Fruit fly (Drosophila melanogaster) whole organism, prepupa: ENCODE measurements around the gene Pgant6.

Source experiments
- Blimp-1 ChIP-seq: fragments of 200-800 bp; sonication (Bioruptor generic); optimal IDR thresholded peaks from 3 replicates; lab custom pipeline; 2017; ENCODE audit warnings: missing biosample characterization, missing genetic modification characterization, mild to moderate bottlenecking, moderate library complexity, missing genetic modification reagents
- CG10631 ChIP-seq: fragments of 200-800 bp; sonication (Bioruptor generic); optimal IDR thresholded peaks from 2 replicates; lab custom pipeline; 2016; ENCODE audit warnings: missing biosample characterization, missing genetic modification characterization
- CG11294 ChIP-seq: fragments of 200-800 bp; sonication (Bioruptor generic); IDR thresholded peaks from 2 replicates; pipeline ENCODE4 v1.3.6; 2022; ENCODE audit warnings: missing biosample characterization, missing genetic modification characterization
- CG11902 ChIP-seq: fragments of 200-800 bp; sonication (Bioruptor generic); optimal IDR thresholded peaks from 3 replicates; lab custom pipeline; 2016; ENCODE audit warnings: missing biosample characterization, missing genetic modification characterization
- CG15336 ChIP-seq: fragments of 200-800 bp; sonication (Bioruptor generic); IDR thresholded peaks from 2 replicates; pipeline ENCODE4 v1.3.6; 2022; ENCODE audit warnings: missing biosample characterization, missing genetic modification characterization
- CG1621 ChIP-seq: fragments of 200-800 bp; sonication (Bioruptor generic); optimal IDR thresholded peaks from 3 replicates; lab custom pipeline; 2018; ENCODE audit warnings: missing biosample characterization, mild to moderate bottlenecking, missing genetic modification characterization
- CG16779 ChIP-seq: fragments of 200-800 bp; sonication (Bioruptor generic); optimal IDR thresholded peaks from 3 replicates; lab custom pipeline; 2017; ENCODE audit warnings: missing biosample characterization, mild to moderate bottlenecking, missing genetic modification characterization
- CG3032 ChIP-seq: fragments of 200-800 bp; optimal IDR thresholded peaks from 2 replicates; lab custom pipeline; 2019; ENCODE audit warnings: missing biosample characterization, mild to moderate bottlenecking, missing genetic modification characterization, moderate library complexity
- CG32006 ChIP-seq: fragments of 200-800 bp; sonication (Bioruptor generic); optimal IDR thresholded peaks from 3 replicates; lab custom pipeline; 2017; ENCODE audit warnings: missing biosample characterization, mild to moderate bottlenecking, missing genetic modification characterization
- CG6163 ChIP-seq: fragments of 200-800 bp; sonication (Bioruptor generic); IDR thresholded peaks from 3 replicates; pipeline ENCODE4 v1.3.6; 2022; ENCODE audit warnings: missing biosample characterization, missing genetic modification characterization
- CG6276 ChIP-seq: fragments of 200-800 bp; sonication (Bioruptor generic); optimal IDR thresholded peaks from 2 replicates; lab custom pipeline; 2017; ENCODE audit warnings: missing biosample characterization, mild to moderate bottlenecking, missing genetic modification characterization
- CG6808 ChIP-seq: fragments of 200-800 bp; sonication (Bioruptor generic); optimal IDR thresholded peaks from 3 replicates; lab custom pipeline; 2017; ENCODE audit warnings: missing biosample characterization, missing genetic modification characterization, mild to moderate bottlenecking, moderate library complexity, missing genetic modification reagents
- CG8119 ChIP-seq: fragments of 200-800 bp; sonication (Bioruptor generic); IDR thresholded peaks from 3 replicates; pipeline ENCODE4 v1.3.6; 2022; ENCODE audit warnings: missing biosample characterization, missing genetic modification characterization
- CG8319 ChIP-seq: fragments of 200-800 bp; sonication (Bioruptor generic); optimal IDR thresholded peaks from 3 replicates; lab custom pipeline; 2016; ENCODE audit warnings: missing biosample characterization, missing genetic modification characterization
- CG9139 ChIP-seq: fragments of 200-800 bp; sonication (Bioruptor generic); optimal IDR thresholded peaks from 3 replicates; lab custom pipeline; 2017; ENCODE audit warnings: missing biosample characterization, mild to moderate bottlenecking, missing genetic modification characterization
- Eip78C ChIP-seq: fragments of 200-800 bp; sonication (Bioruptor generic); peaks from one replicate; lab custom pipeline; 2016; ENCODE audit warnings: missing biosample characterization, missing genetic modification characterization
- Eip93F ChIP-seq: fragments of 200-800 bp; sonication (Bioruptor generic); optimal IDR thresholded peaks from 2 replicates; lab custom pipeline; 2016; ENCODE audit warnings: missing biosample characterization, mild to moderate bottlenecking, missing genetic modification characterization
- Ets96B ChIP-seq: fragments of 200-800 bp; optimal IDR thresholded peaks from 2 replicates; lab custom pipeline; 2019; ENCODE audit warnings: missing biosample characterization, mild to moderate bottlenecking, missing genetic modification characterization, moderate library complexity
- Hr39 ChIP-seq: fragments of 200-800 bp; sonication (Bioruptor generic); optimal IDR thresholded peaks from 2 replicates; lab custom pipeline; 2016; ENCODE audit warnings: missing biosample characterization, missing genetic modification characterization
- Lpt ChIP-seq: fragments of 200-800 bp; sonication (Bioruptor generic); optimal IDR thresholded peaks from 3 replicates; lab custom pipeline; 2016; ENCODE audit warnings: missing biosample characterization, missing genetic modification characterization
- Met ChIP-seq: fragments of 200-800 bp; sonication (Bioruptor generic); optimal IDR thresholded peaks from 3 replicates; lab custom pipeline; 2016; ENCODE audit warnings: missing biosample characterization, missing genetic modification characterization
- Sox102F ChIP-seq: fragments of 200-800 bp; sonication (Bioruptor generic); optimal IDR thresholded peaks from 2 replicates; lab custom pipeline; 2016; ENCODE audit warnings: missing biosample characterization, mild to moderate bottlenecking, missing genetic modification characterization
- achi ChIP-seq: fragments of 200-800 bp; sonication (Bioruptor generic); optimal IDR thresholded peaks from 3 replicates; lab custom pipeline; 2016; ENCODE audit warnings: missing biosample characterization, missing genetic modification characterization
- acj6 ChIP-seq: fragments of 200-800 bp; sonication (Bioruptor generic); optimal IDR thresholded peaks from 3 replicates; lab custom pipeline; 2016; ENCODE audit warnings: missing biosample characterization, missing genetic modification characterization
- dsx ChIP-seq: fragments of 200-800 bp; optimal IDR thresholded peaks from 3 replicates; lab custom pipeline; 2019; ENCODE audit warnings: missing biosample characterization, mild to moderate bottlenecking, missing genetic modification characterization, moderate library complexity; ENCODE audit not compliant: poor library complexity, severe bottlenecking
- eg ChIP-seq: fragments of 200-800 bp; sonication (Bioruptor generic); IDR thresholded peaks from 3 replicates; pipeline ENCODE4 v1.3.6; 2022; ENCODE audit warnings: missing biosample characterization, missing genetic modification characterization
- esn ChIP-seq: fragments of 200-800 bp; sonication (Bioruptor generic); optimal IDR thresholded peaks from 2 replicates; lab custom pipeline; 2016; ENCODE audit warnings: missing biosample characterization, mild to moderate bottlenecking, missing genetic modification characterization, moderate library complexity
- fd59A ChIP-seq: fragments of 200-800 bp; sonication (Bioruptor generic); optimal IDR thresholded peaks from 2 replicates; lab custom pipeline; 2017; ENCODE audit warnings: missing biosample characterization, mild to moderate bottlenecking, missing genetic modification characterization, missing genetic modification reagents
- net ChIP-seq: fragments of 200-800 bp; sonication (Bioruptor generic); optimal IDR thresholded peaks from 3 replicates; lab custom pipeline; 2016; ENCODE audit warnings: missing biosample characterization, missing genetic modification characterization
- pdm3 ChIP-seq: fragments of 200-800 bp; sonication (Bioruptor generic); optimal IDR thresholded peaks from 3 replicates; lab custom pipeline; 2016; ENCODE audit warnings: missing biosample characterization, missing genetic modification characterization
- salr ChIP-seq, 2 experiments: fragments of 200-800 bp; sonication (Bioruptor generic); optimal IDR thresholded peaks; 3 replicates each; lab custom pipeline; 2016 to 2018; ENCODE audit warnings: missing biosample characterization in 2 of 2, missing genetic modification characterization in 2 of 2, mild to moderate bottlenecking in 1 of 2
- spab ChIP-seq: fragments of 200-800 bp; sonication (Bioruptor generic); optimal IDR thresholded peaks from 2 replicates; lab custom pipeline; 2017; ENCODE audit warnings: missing biosample characterization, mild to moderate bottlenecking, missing genetic modification characterization, missing genetic modification reagents
- ss ChIP-seq, 2 experiments: fragments of 200-800 bp; sonication (Bioruptor generic); optimal IDR thresholded peaks; 2 replicates in 1 of 2; 3 replicates in 1 of 2; lab custom pipeline; 2017 to 2018; ENCODE audit warnings: mild to moderate bottlenecking in 2 of 2, missing biosample characterization in 2 of 2, missing genetic modification characterization in 2 of 2, moderate library complexity in 1 of 2
- svp ChIP-seq: fragments of 200-800 bp; sonication (Bioruptor generic); peaks from one replicate; lab custom pipeline; 2016; ENCODE audit warnings: missing biosample characterization, missing genetic modification characterization
- topi ChIP-seq: fragments of 200-800 bp; sonication (Bioruptor generic); optimal IDR thresholded peaks from 3 replicates; lab custom pipeline; 2016; ENCODE audit warnings: missing biosample characterization, missing genetic modification characterization

Pgant6 gene

dm6 chr3L:2816655-2817054 is 34.6 kb downstream of the Pgant6 start:
- TF ChIP-seq CG6163 (GFP tag; lab: Robert Waterston, UW) (peak; percentile 52; the same call in 1 of the 3 replicates), Met (GFP tag; lab: Kevin White, UChicago) (no peak), fd59A (no peak), Hr39 (GFP tag; lab: Kevin White, UChicago) (no peak), Blimp-1 (GFP tag; lab: Kevin White, UChicago) (no peak), CG11294 (no peak), topi (GFP tag; lab: Kevin White, UChicago) (no peak), CG1621 (tag; lab: Kevin White, UChicago) (no peak), Lpt (no peak), CG10631 (GFP tag; lab: Kevin White, UChicago) (no peak), Eip78C (GFP tag; lab: Kevin White, UChicago) (peak; percentile 40), acj6 (no peak)

- peak; percentile 47 for TF ChIP-seq net (GFP tag; lab: Kevin White, UChicago)
- no peak for TF ChIP-seq CG11902 (GFP tag; lab: Kevin White, UChicago)
- peak; percentile 70 for TF ChIP-seq Eip78C (GFP tag; lab: Kevin White, UChicago)
- peak; percentile 76; the same call in 2 of the 3 replicates for TF ChIP-seq CG8119 (GFP tag; lab: Robert Waterston, UW)
- TF ChIP-seq CG15336: peak; percentile 59; the same call in 1 of the 2 replicates
- TF ChIP-seq CG6276 (GFP tag; lab: Kevin White, UChicago): peak; percentile 76
- peak; percentile 7 for TF ChIP-seq Sox102F (GFP tag; lab: Kevin White, UChicago)
- no peak for TF ChIP-seq Hr39 (GFP tag; lab: Kevin White, UChicago)
- peak; percentile 37 for TF ChIP-seq Lpt
- TF ChIP-seq CG6808: peak; percentile 65
- TF ChIP-seq CG16779 (tag; lab: Kevin White, UChicago): peak; percentile 49
- peak; percentile 50 for TF ChIP-seq CG1621 (tag; lab: Kevin White, UChicago)
- TF ChIP-seq CG9139 (GFP tag; lab: Kevin White, UChicago): peak; percentile 34
- TF ChIP-seq dsx (GFP tag; lab: Kevin White, UChicago): peak; percentile 60
- TF ChIP-seq spab: peak; percentile 30
- no peak for TF ChIP-seq CG10631 (GFP tag; lab: Kevin White, UChicago)
- peak; percentile 5 for TF ChIP-seq CG3032 (tag; lab: Kevin White, UChicago)
- peak; percentile 78; the same call in 2 of the 3 replicates for TF ChIP-seq eg (GFP tag; lab: Robert Waterston, UW)
- TF ChIP-seq fd59A: no peak
- TF ChIP-seq achi (GFP tag; lab: Kevin White, UChicago): no peak
- TF ChIP-seq Ets96B (tag; lab: Kevin White, UChicago): peak; percentile 36
- no peak for TF ChIP-seq Eip93F (GFP tag; lab: Kevin White, UChicago)
- TF ChIP-seq ss (GFP tag; optimal IDR thresholded peaks at IDR 0.05; lab: Kevin White, UChicago): peak; percentile 59 to 67
- TF ChIP-seq CG6163 (GFP tag; lab: Robert Waterston, UW): peak; percentile 68; the same call in 2 of the 3 replicates
- peak in 1 of 2 experiments; percentile 5 for TF ChIP-seq salr (GFP tag; optimal IDR thresholded peaks at IDR 0.05; lab: Kevin White, UChicago)
Observed at dm6 chr3L:2817872-2818271, 35.8 kb downstream of the Pgant6 start.

DNA sequence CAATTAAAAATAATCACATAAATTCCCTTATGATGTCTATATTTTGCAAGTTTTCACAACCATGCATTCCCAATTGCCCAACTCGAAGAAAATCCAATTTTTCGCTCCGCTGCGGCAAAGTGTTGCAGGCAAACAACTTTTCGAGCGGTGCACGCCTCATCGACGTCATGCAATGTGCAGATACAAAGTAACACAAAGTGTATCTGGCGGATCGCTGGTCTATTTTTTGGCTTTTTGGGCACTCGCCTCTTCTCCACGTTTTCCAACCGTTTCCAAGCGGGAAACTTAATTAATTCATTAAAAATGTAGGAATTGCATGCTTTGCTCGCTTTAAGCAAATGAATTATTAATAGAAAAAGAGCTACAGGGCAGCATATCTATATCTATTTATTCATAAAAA is 36.7 kb downstream of the Pgant6 start:
- TF ChIP-seq CG8319 (GFP tag; lab: Kevin White, UChicago) (no peak), acj6 (no peak), esn (peak; percentile 6), CG6808 (no peak), dsx (GFP tag; lab: Kevin White, UChicago) (peak; percentile 93), CG6163 (GFP tag; lab: Robert Waterston, UW) (no peak), CG32006 (peak; percentile 27)

dm6 chr3L:2819687-2820086 is 37.6 kb downstream of the Pgant6 start:
- TF ChIP-seq svp (GFP tag; lab: Kevin White, UChicago) (peak; percentile 49), pdm3 (no peak)
